Fruit fly (Drosophila melanogaster) whole organism, embryonic: ENCODE measurements around the gene Bicra.

Source experiments
- Adf1 ChIP-seq: fragments of 200-800 bp; sonication (Bioruptor generic); IDR thresholded peaks from 2 replicates; pipeline ENCODE4 v1.3.6; 2022; ENCODE audit warnings: missing biosample characterization, missing genetic modification characterization
- Atf3 ChIP-seq: fragments of 200-800 bp; sonication (Bioruptor generic); optimal IDR thresholded peaks from 3 replicates; lab custom pipeline; 2016; ENCODE audit warnings: missing biosample characterization, missing genetic modification characterization
- CG10267 ChIP-seq: fragments of 200-800 bp; sonication (Bioruptor generic); optimal IDR thresholded peaks from 2 replicates; lab custom pipeline; 2018; ENCODE audit warnings: missing biosample characterization, mild to moderate bottlenecking, missing genetic modification characterization, moderate library complexity
- CG10959 ChIP-seq: fragments of 200-800 bp; sonication (Bioruptor generic); IDR thresholded peaks from 2 replicates; pipeline ENCODE4 v1.3.6; 2022; ENCODE audit warnings: missing biosample characterization, missing genetic modification characterization
- CG10979 ChIP-seq: fragments of 200-800 bp; sonication (Bioruptor generic); optimal IDR thresholded peaks from 2 replicates; lab custom pipeline; 2018; ENCODE audit warnings: missing biosample characterization, mild to moderate bottlenecking, missing genetic modification characterization, moderate library complexity
- CG14860 ChIP-seq: fragments of 200-800 bp; sonication (Bioruptor generic); IDR thresholded peaks from 3 replicates; pipeline ENCODE4 v1.3.6; 2022; ENCODE audit warnings: missing biosample characterization, missing genetic modification characterization; ENCODE audit not compliant: partially characterized antibody
- CG16813 ChIP-seq: fragments of 200-800 bp; sonication (Bioruptor generic); IDR thresholded peaks from 3 replicates; pipeline ENCODE4 v1.3.6; 2022; ENCODE audit warnings: missing biosample characterization, missing genetic modification characterization; ENCODE audit not compliant: partially characterized antibody
- CG17361 ChIP-seq: fragments of 200-800 bp; sonication (Bioruptor generic); IDR thresholded peaks from 3 replicates; pipeline ENCODE4 v1.3.6; 2022; ENCODE audit warnings: missing biosample characterization, missing genetic modification characterization
- CG2678 ChIP-seq: fragments of 200-800 bp; sonication (Bioruptor generic); optimal IDR thresholded peaks from 3 replicates; lab custom pipeline; 2019; ENCODE audit warnings: missing biosample characterization, mild to moderate bottlenecking, missing genetic modification characterization, moderate library complexity
- CG2889 ChIP-seq: fragments of 200-800 bp; sonication (Bioruptor generic); IDR thresholded peaks from 3 replicates; pipeline ENCODE4 v1.3.6; 2022; ENCODE audit warnings: missing biosample characterization, missing genetic modification characterization
- CG3995 ChIP-seq: fragments of 200-800 bp; sonication (Bioruptor generic); optimal IDR thresholded peaks from 3 replicates; lab custom pipeline; 2016; ENCODE audit warnings: missing biosample characterization, missing genetic modification characterization
- CG42726 ChIP-seq: fragments of 200-800 bp; sonication (Bioruptor generic); IDR thresholded peaks from 2 replicates; pipeline ENCODE4 v1.3.6; 2022; ENCODE audit warnings: missing biosample characterization, missing genetic modification characterization; ENCODE audit not compliant: partially characterized antibody
- CG6175 ChIP-seq: fragments of 200-800 bp; sonication (Bioruptor generic); IDR thresholded peaks from 3 replicates; pipeline ENCODE4 v1.3.6; 2022; ENCODE audit warnings: missing biosample characterization, missing genetic modification characterization
- CG7745 ChIP-seq: fragments of 200-800 bp; sonication (Bioruptor generic); optimal IDR thresholded peaks from 2 replicates; lab custom pipeline; 2018; ENCODE audit warnings: missing biosample characterization, mild to moderate bottlenecking, missing genetic modification characterization, moderate library complexity
- CG8924 ChIP-seq: fragments of 200-800 bp; optimal IDR thresholded peaks from 3 replicates; lab custom pipeline; 2019; ENCODE audit warnings: missing biosample characterization, mild to moderate bottlenecking, missing genetic modification characterization, moderate library complexity
- CHES-1-like ChIP-seq: fragments of 200-800 bp; sonication (Bioruptor generic); optimal IDR thresholded peaks from 2 replicates; lab custom pipeline; 2016; ENCODE audit warnings: missing biosample characterization, missing genetic modification characterization
- CoRest ChIP-seq: fragments of 200-800 bp; sonication (Bioruptor generic); optimal IDR thresholded peaks from 3 replicates; lab custom pipeline; 2018; ENCODE audit warnings: missing biosample characterization, mild to moderate bottlenecking, missing genetic modification characterization, moderate library complexity
- D ChIP-seq, 2 experiments: fragments of 200-800 bp in 1 of 2; fragments of >200 bp in 1 of 2; sonication (Bioruptor generic) in 1 of 2; optimal IDR thresholded peaks; 2 replicates in 1 of 2; 3 replicates in 1 of 2; lab custom pipeline; 2017; ENCODE audit warnings: mild to moderate bottlenecking in 1 of 2, missing biosample characterization in 1 of 2, missing genetic modification characterization in 1 of 2, missing genetic modification reagents in 1 of 2
- Fer3 ChIP-seq: fragments of 200-800 bp; sonication (Bioruptor generic); optimal IDR thresholded peaks from 2 replicates; lab custom pipeline; 2018; ENCODE audit warnings: missing biosample characterization, mild to moderate bottlenecking, missing genetic modification characterization, moderate library complexity
- GATAe ChIP-seq: fragments of 200-800 bp; sonication (Bioruptor generic); conservative IDR thresholded peaks from 2 replicates; pipeline ENCODE4 v1.3.6; 2022; ENCODE audit warnings: missing biosample characterization, missing genetic modification characterization
- HLH54F ChIP-seq: fragments of 200-800 bp; sonication (Bioruptor generic); optimal IDR thresholded peaks from 3 replicates; lab custom pipeline; 2016; ENCODE audit warnings: missing biosample characterization, missing genetic modification characterization
- Hmr ChIP-seq: fragments of 200-800 bp; sonication (Bioruptor generic); optimal IDR thresholded peaks from 3 replicates; lab custom pipeline; 2017; ENCODE audit warnings: mild to moderate bottlenecking, missing biosample characterization, missing genetic modification reagents, missing genetic modification characterization
- MBD-R2 ChIP-seq: fragments of 200-800 bp; sonication (Bioruptor generic); IDR thresholded peaks from 2 replicates; pipeline ENCODE4 v1.3.6; 2022; ENCODE audit warnings: missing biosample characterization, missing genetic modification characterization
- MESR4 ChIP-seq: fragments of 200-800 bp; sonication (Bioruptor generic); optimal IDR thresholded peaks from 2 replicates; lab custom pipeline; 2018; ENCODE audit warnings: missing biosample characterization, mild to moderate bottlenecking, missing genetic modification characterization, moderate library complexity
- NfI ChIP-seq: fragments of 200-800 bp; sonication (Bioruptor generic); optimal IDR thresholded peaks from 3 replicates; lab custom pipeline; 2018; ENCODE audit warnings: missing biosample characterization, mild to moderate bottlenecking, missing genetic modification characterization, moderate library complexity
- Optix ChIP-seq: fragments of 200-800 bp; sonication (Bioruptor generic); IDR thresholded peaks from 3 replicates; pipeline ENCODE4 v1.3.6; 2022; ENCODE audit warnings: missing biosample characterization, missing genetic modification characterization
- Scr ChIP-seq: fragments of 200-800 bp; sonication (Bioruptor generic); IDR thresholded peaks from 2 replicates; pipeline ENCODE4 v1.3.6; 2022; ENCODE audit warnings: missing biosample characterization, missing genetic modification characterization; ENCODE audit not compliant: partially characterized antibody
- Usf ChIP-seq: fragments of 200-800 bp; sonication (Bioruptor generic); optimal IDR thresholded peaks from 2 replicates; lab custom pipeline; 2017; ENCODE audit warnings: missing genotype, missing biosample characterization, missing genetic modification characterization
- ab ChIP-seq: fragments of 200-800 bp; sonication (Bioruptor generic); optimal IDR thresholded peaks from 2 replicates; lab custom pipeline; 2016; ENCODE audit warnings: missing biosample characterization, missing genetic modification characterization
- chif ChIP-seq, 2 experiments: fragments of 200-800 bp; sonication (Bioruptor generic); optimal IDR thresholded peaks; 3 replicates each; lab custom pipeline; 2016; ENCODE audit warnings: missing biosample characterization in 2 of 2, missing genetic modification characterization in 2 of 2
- chinmo ChIP-seq: fragments of 200-800 bp; sonication (Bioruptor generic); IDR thresholded peaks from 4 replicates; pipeline ENCODE4 v1.3.6; 2022; ENCODE audit warnings: missing biosample characterization, missing genetic modification characterization; ENCODE audit not compliant: partially characterized antibody
- dpn ChIP-seq, 2 experiments: fragments of 200-800 bp; sonication (Bioruptor generic); optimal IDR thresholded peaks; 3 replicates each; lab custom pipeline; 2016; ENCODE audit warnings: missing biosample characterization in 2 of 2, missing genetic modification characterization in 2 of 2
- hbn ChIP-seq: fragments of 200-800 bp; sonication (Bioruptor generic); IDR thresholded peaks from 2 replicates; pipeline ENCODE4 v1.3.6; 2022; ENCODE audit warnings: missing biosample characterization, missing genetic modification characterization; ENCODE audit not compliant: partially characterized antibody
- jigr1 ChIP-seq: fragments of 200-800 bp; sonication (Bioruptor generic); IDR thresholded peaks from 3 replicates; pipeline ENCODE4 v1.3.6; 2022; ENCODE audit warnings: missing biosample characterization, missing genetic modification characterization
- kni ChIP-seq: fragments of 200-800 bp; sonication (Bioruptor generic); optimal IDR thresholded peaks from 3 replicates; lab custom pipeline; 2017; ENCODE audit warnings: mild to moderate bottlenecking, missing biosample characterization, missing genetic modification reagents, missing genetic modification characterization
- nmo ChIP-seq: fragments of 200-800 bp; sonication (Bioruptor generic); optimal IDR thresholded peaks from 2 replicates; lab custom pipeline; 2018; ENCODE audit warnings: missing biosample characterization, mild to moderate bottlenecking, missing genetic modification characterization, moderate library complexity
- pzg ChIP-seq: fragments of 200-800 bp; sonication (Bioruptor generic); optimal IDR thresholded peaks from 3 replicates; lab custom pipeline; 2018; ENCODE audit warnings: missing biosample characterization, mild to moderate bottlenecking, missing genetic modification characterization, moderate library complexity
- scrt ChIP-seq: fragments of 200-800 bp; sonication (Bioruptor generic); optimal IDR thresholded peaks from 2 replicates; lab custom pipeline; 2018; ENCODE audit warnings: missing biosample characterization, mild to moderate bottlenecking, missing genetic modification characterization, moderate library complexity
- ssp ChIP-seq: fragments of 200-800 bp; sonication (Bioruptor generic); IDR thresholded peaks from 2 replicates; pipeline ENCODE4 v1.3.6; 2022; ENCODE audit warnings: missing biosample characterization, missing genetic modification characterization
- stwl ChIP-seq: fragments of 200-800 bp; sonication (Bioruptor generic); optimal IDR thresholded peaks from 3 replicates; lab custom pipeline; 2018; ENCODE audit warnings: missing biosample characterization, mild to moderate bottlenecking, missing genetic modification characterization, moderate library complexity
- sug ChIP-seq: fragments of 200-800 bp; optimal IDR thresholded peaks from 2 replicates; lab custom pipeline; 2019; ENCODE audit warnings: missing biosample characterization, mild to moderate bottlenecking, missing genetic modification characterization, moderate library complexity
- tx ChIP-seq: fragments of 200-800 bp; sonication (Bioruptor generic); optimal IDR thresholded peaks from 2 replicates; lab custom pipeline; 2016; ENCODE audit warnings: missing biosample characterization, missing genetic modification characterization
- unc-4 ChIP-seq: fragments of 200-800 bp; sonication (Bioruptor generic); IDR thresholded peaks from 2 replicates; pipeline ENCODE4 v1.3.6; 2022; ENCODE audit warnings: missing biosample characterization, missing genetic modification characterization; ENCODE audit not compliant: partially characterized antibody

Gene Bicra

DNA sequence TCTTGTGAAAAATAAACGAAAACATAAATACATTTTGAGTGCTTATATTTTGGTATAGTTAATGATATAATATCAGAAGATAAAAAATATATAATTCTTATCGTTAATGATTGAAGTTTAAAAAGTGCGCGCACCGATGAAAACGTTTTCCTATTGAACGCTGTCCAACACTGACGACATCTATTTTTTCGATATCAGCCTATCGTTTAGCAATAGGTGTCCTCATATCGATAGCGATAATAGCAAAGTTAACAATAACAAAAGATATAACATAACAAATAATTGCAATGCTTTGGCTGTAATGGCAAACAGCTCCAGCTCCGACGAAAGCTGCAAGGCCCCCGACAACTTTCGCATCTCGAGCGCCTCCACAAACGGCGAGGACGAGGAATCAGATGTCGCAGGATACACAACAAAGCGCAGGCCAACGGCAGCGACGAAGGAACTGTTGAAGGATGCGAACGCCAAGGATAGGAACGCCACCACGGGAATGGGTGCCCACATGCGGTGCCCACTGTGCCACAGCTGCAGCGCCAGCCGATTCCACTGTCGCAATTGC is 53.4 kb downstream of the Bicra start, which contains the start of gene Atg14 (continued):
- TF ChIP-seq Adf1 (GFP tag; lab: Robert Waterston, UW) = no peak
- TF ChIP-seq kni (GFP tag; lab: Kevin White, UChicago) = no peak
- TF ChIP-seq Usf (GFP tag; lab: Kevin White, UChicago) = no peak
- no peak for TF ChIP-seq Optix (GFP tag; lab: Robert Waterston, UW)
- peak; percentile 92 for TF ChIP-seq unc-4 (GFP tag; lab: Robert Waterston, UW)
- TF ChIP-seq HLH54F (GFP tag; lab: Kevin White, UChicago) = peak; percentile 3
- TF ChIP-seq chif (GFP tag; optimal IDR thresholded peaks at IDR 0.05; lab: Kevin White, UChicago) = no peak
- no peak for TF ChIP-seq ssp (GFP tag; lab: Robert Waterston, UW)
- no peak for TF ChIP-seq jigr1
- no peak for TF ChIP-seq CG6175 (GFP tag; lab: Robert Waterston, UW)
- peak; percentile 28 for TF ChIP-seq sug (tag; lab: Kevin White, UChicago)
- peak; percentile 99 for TF ChIP-seq CG10267
- TF ChIP-seq scrt (GFP tag; lab: Kevin White, UChicago) = peak; percentile 1
- TF ChIP-seq MESR4 (GFP tag; lab: Kevin White, UChicago) = peak; percentile 66
- TF ChIP-seq nmo = peak; percentile 20
- no peak for TF ChIP-seq tx
- TF ChIP-seq NfI (GFP tag; lab: Kevin White, UChicago) = peak; percentile 40
- TF ChIP-seq CG3995 (GFP tag; lab: Kevin White, UChicago) = peak; percentile 32
- TF ChIP-seq CG10979 (tag; lab: Kevin White, UChicago) = peak; percentile 5
- TF ChIP-seq CG14860 (GFP tag; lab: Robert Waterston, UW) = peak; percentile 92
- TF ChIP-seq ab = no peak
- no peak for TF ChIP-seq CG7745 (tag; lab: Kevin White, UChicago)
- peak; percentile 75 for TF ChIP-seq stwl (tag; lab: Kevin White, UChicago)
- TF ChIP-seq CG16813 (GFP tag; lab: Robert Waterston, UW) = peak; percentile 90
- peak; percentile 81 for TF ChIP-seq pzg (GFP tag; lab: Kevin White, UChicago)
- peak; percentile 58; the same call in 1 of the 2 replicates for TF ChIP-seq CG42726 (GFP tag; lab: Robert Waterston, UW)
- peak; percentile 34 for TF ChIP-seq CoRest
- peak; percentile 30 for TF ChIP-seq Hmr
- peak; percentile 90 for TF ChIP-seq Scr (GFP tag; lab: Robert Waterston, UW)
- TF ChIP-seq dpn (GFP tag; optimal IDR thresholded peaks at IDR 0.05; lab: Kevin White, UChicago) = peak in 1 of 2 experiments; percentile 36
- no peak for TF ChIP-seq D (optimal IDR thresholded peaks at IDR 0.05; lab: Kevin White, UChicago)
- no peak for TF ChIP-seq D (GFP tag; optimal IDR thresholded peaks at IDR 0.05; lab: Kevin White, UChicago)
- no peak for TF ChIP-seq GATAe (GFP tag; lab: Robert Waterston, UW)
- TF ChIP-seq MBD-R2 = peak; percentile 58
- TF ChIP-seq chinmo (GFP tag; lab: Robert Waterston, UW) = peak; percentile 90
- peak; percentile 17 for TF ChIP-seq Fer3 (tag; lab: Kevin White, UChicago)
- TF ChIP-seq CG2889 (GFP tag; lab: Robert Waterston, UW) = no peak
- peak; percentile 4 for TF ChIP-seq CHES-1-like (GFP tag; lab: Kevin White, UChicago)
- TF ChIP-seq hbn (GFP tag; lab: Robert Waterston, UW) = peak; percentile 92
- peak; percentile 25 for TF ChIP-seq CG8924
- no peak for TF ChIP-seq Atf3 (GFP tag; lab: Kevin White, UChicago)
- peak; percentile 19 for TF ChIP-seq CG2678 (tag; lab: Kevin White, UChicago)
- no peak for TF ChIP-seq CG10959 (GFP tag; lab: Robert Waterston, UW)
- 0 out of 3 replicates have a peak, but pooled peaks have one; percentile 16 for TF ChIP-seq CG17361
- TF ChIP-seq, all 482 proteins: peak for 111
